Fruit fly (Drosophila melanogaster) whole organism, prepupa: Measurements from ENCODE around the gene dop.

Source experiments
- CG11902 ChIP-seq: fragments of 200-800 bp; sonication (Bioruptor generic); optimal IDR thresholded peaks from 3 replicates; lab custom pipeline; 2016; ENCODE audit warnings: missing biosample characterization, missing genetic modification characterization
- CG15336 ChIP-seq: fragments of 200-800 bp; sonication (Bioruptor generic); IDR thresholded peaks from 2 replicates; pipeline ENCODE4 v1.3.6; 2022; ENCODE audit warnings: missing biosample characterization, missing genetic modification characterization
- CG1621 ChIP-seq: fragments of 200-800 bp; sonication (Bioruptor generic); optimal IDR thresholded peaks from 3 replicates; lab custom pipeline; 2018; ENCODE audit warnings: missing biosample characterization, mild to moderate bottlenecking, missing genetic modification characterization
- CG3032 ChIP-seq: fragments of 200-800 bp; optimal IDR thresholded peaks from 2 replicates; lab custom pipeline; 2019; ENCODE audit warnings: missing biosample characterization, mild to moderate bottlenecking, missing genetic modification characterization, moderate library complexity
- CG3919 ChIP-seq: fragments of 200-800 bp; sonication (Bioruptor generic); optimal IDR thresholded peaks from 3 replicates; lab custom pipeline; 2016; ENCODE audit warnings: missing biosample characterization, missing genetic modification characterization
- CG4318 ChIP-seq: fragments of 200-800 bp; sonication (Bioruptor generic); optimal IDR thresholded peaks from 3 replicates; lab custom pipeline; 2017; ENCODE audit warnings: missing biosample characterization, mild to moderate bottlenecking, missing genetic modification characterization
- CG7368 ChIP-seq: fragments of 200-800 bp; sonication (Bioruptor generic); optimal IDR thresholded peaks from 3 replicates; lab custom pipeline; 2016; ENCODE audit warnings: missing biosample characterization, missing genetic modification characterization
- CG8319 ChIP-seq: fragments of 200-800 bp; sonication (Bioruptor generic); optimal IDR thresholded peaks from 3 replicates; lab custom pipeline; 2016; ENCODE audit warnings: missing biosample characterization, missing genetic modification characterization
- eg ChIP-seq: fragments of 200-800 bp; sonication (Bioruptor generic); IDR thresholded peaks from 3 replicates; pipeline ENCODE4 v1.3.6; 2022; ENCODE audit warnings: missing biosample characterization, missing genetic modification characterization
- fd85E ChIP-seq: fragments of 200-800 bp; sonication (Bioruptor generic); optimal IDR thresholded peaks from 3 replicates; lab custom pipeline; 2016; ENCODE audit warnings: missing biosample characterization, missing genetic modification characterization
- salr ChIP-seq, 2 experiments: fragments of 200-800 bp; sonication (Bioruptor generic); optimal IDR thresholded peaks; 3 replicates each; lab custom pipeline; 2016 to 2018; ENCODE audit warnings: missing biosample characterization in 2 of 2, missing genetic modification characterization in 2 of 2, mild to moderate bottlenecking in 1 of 2
- svp ChIP-seq: fragments of 200-800 bp; sonication (Bioruptor generic); peaks from one replicate; lab custom pipeline; 2016; ENCODE audit warnings: missing biosample characterization, missing genetic modification characterization
- topi ChIP-seq: fragments of 200-800 bp; sonication (Bioruptor generic); optimal IDR thresholded peaks from 3 replicates; lab custom pipeline; 2016; ENCODE audit warnings: missing biosample characterization, missing genetic modification characterization

Gene dop

dm6 chr3L:15619626-15620247 is 53.9 kb downstream of the dop start, which contains the start of gene Phs (continued):
- TF ChIP-seq salr (GFP tag; optimal IDR thresholded peaks at IDR 0.05; lab: Kevin White, UChicago), result peak; percentile 6 to 51
- TF ChIP-seq CG8319 (GFP tag; lab: Kevin White, UChicago), result peak; percentile 59
- peak; percentile 42 for TF ChIP-seq CG3032 (tag; lab: Kevin White, UChicago)
- TF ChIP-seq CG15336, result no peak; the same call in 1 of the 2 replicates
- TF ChIP-seq CG4318 (GFP tag; lab: Kevin White, UChicago), result no peak
- peak; percentile 69 for TF ChIP-seq CG7368 (GFP tag; lab: Kevin White, UChicago)
- TF ChIP-seq CG3919, result peak; percentile 90
- TF ChIP-seq topi (GFP tag; lab: Kevin White, UChicago), result peak; percentile 85
- peak; percentile 31 for TF ChIP-seq CG1621

- TF ChIP-seq svp, result peak; percentile 13
- no peak for TF ChIP-seq CG11902
- TF ChIP-seq, all 60 proteins: peak for 1
These were observed 58.3 kb downstream of the dop start for dm6 chr3L:15624097-15624496.

dm6 chr3L:15624944-15625610 is 59.3 kb downstream of the dop start:
- TF ChIP-seq fd85E (GFP tag; lab: Kevin White, UChicago), result no peak
- TF ChIP-seq eg (GFP tag; lab: Robert Waterston, UW), result peak; percentile 16; the same call in 1 of the 3 replicates
- TF ChIP-seq CG15336, result peak; percentile 41; the same call in 1 of the 2 replicates
- peak; percentile 59 for TF ChIP-seq svp
- TF ChIP-seq, all 60 proteins: peak for 3
